Worm (Caenorhabditis elegans) whole organism, L4 larva: ENCODE results near the gene npp-18.
A peak's percentile ranks its signal among the peaks of the same experiment; 100 is the strongest.

Experiments used
- D1046.2 ChIP-seq: fragments of 200-800 bp; sonication (Bioruptor generic); IDR thresholded peaks from 2 replicates; pipeline ENCODE4 v1.3.6; 2022; ENCODE audit warnings: missing genetic modification characterization, missing compliant biosample characterization
- R02D3.7 ChIP-seq: fragments of 150-350 bp; sonication (generic microtip); optimal IDR thresholded peaks from 3 replicates; lab custom pipeline; 2014; ENCODE audit warnings: missing biosample characterization, missing genetic modification characterization
- T26A8.4 ChIP-seq: fragments of 200-800 bp; sonication (Bioruptor generic); IDR thresholded peaks from 2 replicates; pipeline ENCODE4 v1.3.6; 2022; ENCODE audit warnings: missing genetic modification characterization, missing compliant biosample characterization
- Y5F2A.4 ChIP-seq: fragments of 200-800 bp; sonication (Bioruptor generic); optimal IDR thresholded peaks from 2 replicates; lab custom pipeline; 2018; ENCODE audit warnings: mild to moderate bottlenecking, missing genetic modification characterization, missing compliant biosample characterization
- ZK546.5 ChIP-seq, 2 experiments: sonication (generic microtip); optimal IDR thresholded peaks; 2 replicates each; lab custom pipeline; 2017; ENCODE audit warnings: missing biosample characterization in 2 of 2, missing genetic modification characterization in 2 of 2
- aha-1 ChIP-seq: fragments of 150-350 bp; peaks from one replicate; lab custom pipeline; 2014; ENCODE audit warnings: missing biosample characterization, missing genetic modification characterization
- ama-1 ChIP-seq: fragments of 150-350 bp; optimal IDR thresholded peaks from 2 replicates; lab custom pipeline; 2014; ENCODE audit warnings: inconsistent platforms, mixed read lengths
- arid-1 ChIP-seq: fragments of 200-800 bp; sonication (Bioruptor generic); conservative IDR thresholded peaks from 2 replicates; pipeline ENCODE4 v1.3.6; 2022; ENCODE audit warnings: missing genetic modification reagents, missing genetic modification characterization, missing compliant biosample characterization
- attf-4 ChIP-seq: sonication (generic microtip); optimal IDR thresholded peaks from 3 replicates; lab custom pipeline; 2017; ENCODE audit warnings: missing biosample characterization, missing genetic modification characterization
- ceh-28 ChIP-seq: fragments of 150-350 bp; optimal IDR thresholded peaks from 2 replicates; lab custom pipeline; 2014; ENCODE audit warnings: missing biosample characterization, missing genetic modification reagents, missing genetic modification characterization
- ceh-62 ChIP-seq: sonication (generic microtip); optimal IDR thresholded peaks from 2 replicates; lab custom pipeline; 2017; ENCODE audit warnings: missing biosample characterization, missing genetic modification characterization
- daf-19 ChIP-seq: fragments of 200-800 bp; sonication (Bioruptor generic); conservative IDR thresholded peaks from 2 replicates; pipeline ENCODE4 v1.3.6; 2022; ENCODE audit warnings: missing genetic modification characterization, missing compliant biosample characterization
- dmd-9 ChIP-seq: fragments of 200-800 bp; sonication (Bioruptor generic); IDR thresholded peaks from 2 replicates; pipeline ENCODE4 v1.3.6; 2022; ENCODE audit warnings: missing genetic modification reagents, missing genetic modification characterization, missing compliant biosample characterization
- dpl-1 ChIP-seq: fragments of 150-350 bp; optimal IDR thresholded peaks from 2 replicates; lab custom pipeline; 2014; ENCODE audit warnings: missing biosample characterization, missing genetic modification reagents, missing genetic modification characterization
- hmg-1.1 ChIP-seq: fragments of 200-800 bp; sonication (Bioruptor generic); IDR thresholded peaks from 2 replicates; pipeline ENCODE4 v1.3.6; 2022; ENCODE audit warnings: missing genetic modification reagents, missing genetic modification characterization, missing compliant biosample characterization
- lsy-2 ChIP-seq, 2 experiments: fragments of 150-350 bp in 1 of 2; sonication (generic microtip) in 1 of 2; optimal IDR thresholded peaks; 2 replicates each; lab custom pipeline; 2014 to 2017; ENCODE audit warnings: missing biosample characterization in 2 of 2, missing genetic modification characterization in 2 of 2
- madf-9 ChIP-seq: fragments of 200-800 bp; sonication (Bioruptor generic); conservative IDR thresholded peaks from 2 replicates; pipeline ENCODE4 v1.3.6; 2022; ENCODE audit warnings: missing genetic modification reagents, missing genetic modification characterization, missing compliant biosample characterization
- nhr-11 ChIP-seq: fragments of 150-350 bp; optimal IDR thresholded peaks from 2 replicates; lab custom pipeline; 2014; ENCODE audit warnings: missing biosample characterization, missing genetic modification characterization
- nhr-111 ChIP-seq: fragments of 200-800 bp; sonication (Bioruptor generic); optimal IDR thresholded peaks from 2 replicates; lab custom pipeline; 2018; ENCODE audit warnings: mild to moderate bottlenecking, missing genetic modification characterization, missing compliant biosample characterization
- nhr-41 ChIP-seq: fragments of 200-800 bp; sonication (Bioruptor generic); IDR thresholded peaks from 2 replicates; pipeline ENCODE4 v1.3.6; 2022; ENCODE audit warnings: missing genetic modification reagents, missing genetic modification characterization, missing compliant biosample characterization
- nhr-48 ChIP-seq: sonication (generic microtip); optimal IDR thresholded peaks from 2 replicates; lab custom pipeline; 2016; ENCODE audit warnings: mild to moderate bottlenecking, missing genetic modification characterization, missing compliant biosample characterization
- set-16 ChIP-seq: fragments of 200-800 bp; sonication (Bioruptor generic); IDR thresholded peaks from 2 replicates; pipeline ENCODE4 v1.3.6; 2022; ENCODE audit warnings: missing genetic modification reagents, missing genetic modification characterization, missing compliant biosample characterization
- snpc-1.2 ChIP-seq: fragments of 200-800 bp; sonication (Bioruptor generic); IDR thresholded peaks from 2 replicates; pipeline ENCODE4 v1.3.6; 2022; ENCODE audit warnings: missing genetic modification reagents, missing genetic modification characterization, missing compliant biosample characterization
- snpc-4 ChIP-seq: fragments of 150-350 bp; optimal IDR thresholded peaks from 2 replicates; lab custom pipeline; 2014; ENCODE audit warnings: missing biosample characterization, missing genetic modification characterization
- unc-130 ChIP-seq: sonication (generic microtip); optimal IDR thresholded peaks from 2 replicates; lab custom pipeline; 2016; ENCODE audit warnings: missing genetic modification reagents, missing genetic modification characterization, missing compliant biosample characterization
- unc-39 ChIP-seq: sonication (generic microtip); optimal IDR thresholded peaks from 2 replicates; lab custom pipeline; 2017; ENCODE audit warnings: missing biosample characterization, missing genetic modification characterization
- unc-62 ChIP-seq, 3 experiments: fragments of 150-350 bp in 1 of 3; sonication (generic microtip); optimal IDR thresholded peaks in 2 of 3; peaks in 1 of 3; 1 replicate in 1 of 3; 2 replicates in 2 of 3; lab custom pipeline; 2014 to 2017; ENCODE audit warnings: missing biosample characterization in 3 of 3, missing genetic modification characterization in 3 of 3, missing genetic modification reagents in 3 of 3, missing genotype in 1 of 3
- vab-7 ChIP-seq: fragments of 200-800 bp; sonication (Bioruptor generic); IDR thresholded peaks from 2 replicates; pipeline ENCODE4 v1.3.6; 2022; ENCODE audit warnings: missing genetic modification reagents, missing genetic modification characterization, missing compliant biosample characterization
- zag-1 ChIP-seq: fragments of 150-350 bp; optimal IDR thresholded peaks from 2 replicates; lab custom pipeline; 2014; ENCODE audit warnings: missing biosample characterization, missing genetic modification characterization

npp-18 gene

ce11 chrIII:13314636-13315035, 18.0 kb downstream of the npp-18 start:
- no peak for TF ChIP-seq R02D3.7 (tag; lab: Kevin White, UChicago)
- no peak for TF ChIP-seq zag-1
- TF ChIP-seq set-16 (GFP tag; lab: Robert Waterston, UW), result no peak
- TF ChIP-seq daf-19, result no peak
- no peak for TF ChIP-seq snpc-1.2 (GFP tag; lab: Robert Waterston, UW)
- TF ChIP-seq lsy-2 (tag; optimal IDR thresholded peaks at IDR 0.05; lab: Kevin White, UChicago), result no peak

ce11 chrIII:13315071-13315470, 18.4 kb downstream of the npp-18 start, which contains the start of gene dph-7:
TSS of gene dph-7 (plus strand) at chrIII:13315123.
- TF ChIP-seq dmd-9 (GFP tag; lab: Robert Waterston, UW), result no peak
- TF ChIP-seq lsy-2 (tag; optimal IDR thresholded peaks at IDR 0.05; lab: Kevin White, UChicago), result no peak
- TF ChIP-seq unc-39 (tag; lab: Kevin White, UChicago), result no peak
- TF ChIP-seq nhr-48, result no peak
- TF ChIP-seq unc-62 (GFP tag; optimal IDR thresholded peaks at IDR 0.05 in 1 of 2; lab: Kevin White, UChicago), result peak in 1 of 2 experiments; percentile 91
- TF ChIP-seq unc-62 (tag; optimal IDR thresholded peaks at IDR 0.05; lab: Kevin White, UChicago), result no peak

- TF ChIP-seq Y5F2A.4 (GFP tag; lab: Kevin White, UChicago) (no peak), ama-1 (lab: Kevin White, UChicago) (no peak), D1046.2 (GFP tag; lab: Robert Waterston, UW) (0 out of 2 replicates have a peak, but pooled peaks have one; percentile 9), nhr-111 (GFP tag; lab: Kevin White, UChicago) (no peak), T26A8.4 (GFP tag; lab: Robert Waterston, UW) (no peak)
- TF ChIP-seq, all 104 proteins: peak for 1
These were observed 20.3 kb downstream of the npp-18 start for ce11 chrIII:13316935-13317334.

- TF ChIP-seq aha-1 (tag; lab: Kevin White, UChicago) (peak; percentile 95), unc-130 (no peak)
- TF ChIP-seq, all 104 proteins: peak for 1
These were observed 20.8 kb downstream of the npp-18 start for ce11 chrIII:13317383-13317911.

- no peak for TF ChIP-seq hmg-1.1 (GFP tag; lab: Robert Waterston, UW)
- TF ChIP-seq ZK546.5 (tag; optimal IDR thresholded peaks at IDR 0.05; lab: Kevin White, UChicago), result no peak
These were observed 25.9 kb downstream of the npp-18 start, which contains the start of gene F53A2.11 for ce11 chrIII:13322578-13322977. TSS of gene F53A2.11 (minus strand) at chrIII:13322678.

- TF ChIP-seq nhr-11 (tag; lab: Kevin White, UChicago) (no peak), nhr-111 (GFP tag; lab: Kevin White, UChicago) (no peak), ceh-62 (tag; lab: Kevin White, UChicago) (no peak), Y5F2A.4 (GFP tag; lab: Kevin White, UChicago) (no peak), hmg-1.1 (GFP tag; lab: Robert Waterston, UW) (no peak), nhr-41 (GFP tag; lab: Robert Waterston, UW) (no peak), arid-1 (GFP tag; lab: Robert Waterston, UW) (no peak), attf-4 (tag; lab: Kevin White, UChicago) (no peak)
These were observed 28.1 kb downstream of the npp-18 start, which contains the start of gene F53A2.1 for ce11 chrIII:13324739-13325138. TSS of gene F53A2.1 (minus strand) at chrIII:13324839.

ce11 chrIII:13328911-13329310, 32.3 kb downstream of the npp-18 start:
- TF ChIP-seq ceh-28 (tag; lab: Kevin White, UChicago), result no peak
- TF ChIP-seq madf-9 (GFP tag; lab: Robert Waterston, UW), result no peak
- TF ChIP-seq dpl-1 (GFP tag; lab: Kevin White, UChicago), result no peak
- TF ChIP-seq vab-7 (GFP tag; lab: Robert Waterston, UW), result no peak
- no peak for TF ChIP-seq snpc-4
